Worm (Caenorhabditis elegans): ENCODE data around the gene srj-50.

The srj-50 gene

DNA sequence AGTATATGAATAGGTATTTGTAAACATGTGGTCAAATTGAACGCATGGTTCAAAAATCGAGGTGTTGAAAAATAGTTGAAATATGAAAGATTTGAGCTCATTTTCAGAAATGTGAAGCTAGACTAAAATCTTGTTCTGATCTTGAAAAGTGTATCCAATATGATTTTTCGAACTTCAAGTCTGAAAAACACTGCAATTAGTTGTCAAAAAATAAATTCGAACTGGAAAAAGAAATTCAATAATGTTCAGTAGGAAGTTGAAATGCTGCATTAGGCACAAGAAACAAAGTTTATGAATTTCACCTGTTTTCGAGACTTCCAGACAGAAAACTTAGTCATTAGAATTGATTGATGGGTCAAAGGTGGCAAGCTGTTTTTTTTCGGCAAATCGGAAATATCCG is 28.7 kb downstream of the srj-50 start, which contains the start of gene srh-270:
Gene srh-270, minus strand, starts transcription at position 101 of the 400 bp plus-strand sequence.
- TF ChIP-seq scrt-1 (GFP tag; IDR thresholded peaks at IDR 0.05) (no peak), B0310.2 (tag; optimal IDR thresholded peaks at IDR 0.05) (no peak), tbx-11 (GFP tag; IDR thresholded peaks at IDR 0.05) (no peak), ama-1 (optimal IDR thresholded peaks at IDR 0.05) (no peak), sea-1 (GFP tag; conservative IDR thresholded peaks at IDR 0.05) (no peak), aly-1 (tag; optimal IDR thresholded peaks at IDR 0.05) (no peak), F13C5.2 (tag; optimal IDR thresholded peaks at IDR 0.05) (no peak), ets-7 (tag; optimal IDR thresholded peaks at IDR 0.05) (no peak)

DNA sequence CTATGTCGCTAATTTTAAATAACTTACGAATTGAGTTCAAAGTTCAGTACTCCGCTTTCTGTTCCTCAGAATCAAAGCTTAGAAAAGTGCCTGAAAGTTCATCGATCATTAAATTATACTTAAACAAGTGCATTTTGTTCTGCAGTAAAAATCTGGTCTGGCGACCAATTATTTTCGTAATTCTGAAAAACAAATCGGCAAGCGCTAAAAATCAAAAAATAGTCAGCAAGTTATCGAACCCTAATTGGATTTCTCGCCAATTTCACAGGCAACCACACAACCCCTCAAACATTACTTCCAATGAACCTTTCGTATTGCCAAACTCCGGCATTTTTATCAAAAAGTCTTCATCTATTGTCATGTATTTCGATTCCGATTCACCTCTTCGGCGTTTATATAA is 30.3 kb downstream of the srj-50 start, which contains the start of gene srh-272:
Gene srh-272, plus strand, starts transcription at position 301 of the 400 bp plus-strand sequence.
- no peak for TF ChIP-seq F13C5.2 (tag; optimal IDR thresholded peaks at IDR 0.05)

ce11 chrV:2864899-2865298 is 32.1 kb downstream of the srj-50 start, which contains the start of gene srh-240:
srh-240 (plus strand) TSS chrV:2865199.
- TF ChIP-seq hnd-1 (tag; optimal IDR thresholded peaks at IDR 0.05) (no peak), flt-1 (GFP tag; IDR thresholded peaks at IDR 0.05) (no peak), pes-1 (GFP tag; IDR thresholded peaks at IDR 0.05) (no peak), tra-4 (tag; optimal IDR thresholded peaks at IDR 0.05) (no peak), B0310.2 (tag; optimal IDR thresholded peaks at IDR 0.05) (no peak), ceh-36 (tag; optimal IDR thresholded peaks at IDR 0.05) (no peak)

DNA sequence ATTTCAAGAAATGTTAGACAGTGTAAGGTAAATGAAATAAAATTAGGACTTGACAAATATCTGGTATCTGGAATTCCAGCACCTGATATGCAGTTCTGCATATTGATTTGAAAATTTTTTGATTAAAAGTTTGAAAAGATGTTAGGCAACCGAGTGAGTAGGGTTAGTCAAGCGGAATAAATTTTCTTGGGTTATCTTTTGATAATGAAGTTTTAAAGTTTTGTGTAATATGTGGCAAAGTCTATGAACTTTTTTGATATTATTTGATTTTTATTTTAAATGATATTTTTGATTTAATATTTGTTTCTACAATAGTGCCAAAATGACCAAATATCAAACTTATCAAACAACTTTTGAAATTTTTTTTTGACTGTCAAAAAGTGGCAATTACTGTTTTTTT is 36.7 kb downstream of the srj-50 start, which contains the start of gene srh-241:
Gene srh-241, minus strand, starts transcription at position 101 of the 400 bp plus-strand sequence.
- no peak for TF ChIP-seq tbx-37 (GFP tag; conservative IDR thresholded peaks at IDR 0.05)
- no peak for TF ChIP-seq pes-1 (GFP tag; IDR thresholded peaks at IDR 0.05)
- no peak for TF ChIP-seq scrt-1 (GFP tag; IDR thresholded peaks at IDR 0.05)
- no peak for TF ChIP-seq ceh-36 (tag; optimal IDR thresholded peaks at IDR 0.05)
- no peak for TF ChIP-seq aly-1 (tag; optimal IDR thresholded peaks at IDR 0.05)
- no peak for TF ChIP-seq ama-1 (optimal IDR thresholded peaks at IDR 0.05)
- TF ChIP-seq ets-7 (tag; optimal IDR thresholded peaks at IDR 0.05) = no peak
- TF ChIP-seq hmbx-1 (tag; optimal IDR thresholded peaks at IDR 0.05) = no peak
- TF ChIP-seq flt-1 (GFP tag; IDR thresholded peaks at IDR 0.05) = no peak
- TF ChIP-seq B0310.2 (tag; optimal IDR thresholded peaks at IDR 0.05) = no peak
- no peak for TF ChIP-seq hmg-4 (GFP tag; optimal IDR thresholded peaks at IDR 0.05)
- TF ChIP-seq hnd-1 (tag; optimal IDR thresholded peaks at IDR 0.05) = no peak
- TF ChIP-seq tbx-11 (GFP tag; IDR thresholded peaks at IDR 0.05) = no peak
- no peak for TF ChIP-seq tra-4 (tag; optimal IDR thresholded peaks at IDR 0.05)
- TF ChIP-seq F13C5.2 (tag; optimal IDR thresholded peaks at IDR 0.05) = no peak
- no peak for TF ChIP-seq ceh-13 (GFP tag; optimal IDR thresholded peaks at IDR 0.05)
- TF ChIP-seq sea-1 (GFP tag; conservative IDR thresholded peaks at IDR 0.05) = no peak

DNA sequence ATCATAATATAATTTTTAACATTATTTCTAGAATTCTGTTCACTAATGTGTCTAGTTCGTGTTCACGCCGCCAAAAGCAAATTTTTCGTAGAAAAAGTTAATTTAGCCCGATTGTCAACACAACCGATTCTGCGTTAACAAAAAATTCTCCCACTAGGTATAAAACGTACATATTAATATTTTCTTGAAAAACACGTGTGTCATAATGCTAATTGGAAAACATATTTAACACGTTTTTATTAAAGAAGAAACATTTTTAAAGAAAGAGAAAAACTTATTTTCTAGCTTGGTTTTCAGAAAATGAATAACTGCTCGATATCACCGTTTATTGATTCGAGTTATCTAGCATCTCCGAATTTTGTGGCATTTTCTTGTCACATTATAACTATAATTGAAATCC is 37.4 kb downstream of the srj-50 start, which contains the start of gene srh-243:
Gene srh-243, plus strand, starts transcription at position 301 of the 400 bp plus-strand sequence.
- no peak for TF ChIP-seq hnd-1 (tag; optimal IDR thresholded peaks at IDR 0.05)
- TF ChIP-seq B0310.2 (tag; optimal IDR thresholded peaks at IDR 0.05) = no peak

ce11 chrV:2871754-2872504 is 39.2 kb downstream of the srj-50 start:
- TF ChIP-seq B0310.2 (tag; optimal IDR thresholded peaks at IDR 0.05) (no peak), sea-1 (GFP tag; conservative IDR thresholded peaks at IDR 0.05) (no peak), F13C5.2 (tag; optimal IDR thresholded peaks at IDR 0.05) (no peak), hmg-4 (GFP tag; optimal IDR thresholded peaks at IDR 0.05) (no peak), ets-7 (tag; optimal IDR thresholded peaks at IDR 0.05) (no peak), ceh-13 (GFP tag; optimal IDR thresholded peaks at IDR 0.05) (no peak), tbx-37 (GFP tag; conservative IDR thresholded peaks at IDR 0.05) (no peak)

ce11 chrV:2872947-2873346 is 40.2 kb downstream of the srj-50 start:
- no peak for TF ChIP-seq scrt-1 (GFP tag; IDR thresholded peaks at IDR 0.05)
- TF ChIP-seq ceh-13 (GFP tag; optimal IDR thresholded peaks at IDR 0.05) = no peak
- no peak for TF ChIP-seq tra-4 (tag; optimal IDR thresholded peaks at IDR 0.05)
- TF ChIP-seq tbx-11 (GFP tag; IDR thresholded peaks at IDR 0.05) = no peak
- TF ChIP-seq F13C5.2 (tag; optimal IDR thresholded peaks at IDR 0.05) = no peak
- no peak for TF ChIP-seq aly-1 (tag; optimal IDR thresholded peaks at IDR 0.05)
- no peak for TF ChIP-seq flt-1 (GFP tag; IDR thresholded peaks at IDR 0.05)
- no peak for TF ChIP-seq B0310.2 (tag; optimal IDR thresholded peaks at IDR 0.05)
- no peak for TF ChIP-seq ets-7 (tag; optimal IDR thresholded peaks at IDR 0.05)
- TF ChIP-seq hnd-1 (tag; optimal IDR thresholded peaks at IDR 0.05) = no peak
- no peak for TF ChIP-seq ceh-36 (tag; optimal IDR thresholded peaks at IDR 0.05)
- TF ChIP-seq hmg-4 (GFP tag; optimal IDR thresholded peaks at IDR 0.05) = no peak
- no peak for TF ChIP-seq sea-1 (GFP tag; conservative IDR thresholded peaks at IDR 0.05)
- TF ChIP-seq ama-1 (optimal IDR thresholded peaks at IDR 0.05) = no peak
- no peak for TF ChIP-seq tbx-37 (GFP tag; conservative IDR thresholded peaks at IDR 0.05)
- no peak for TF ChIP-seq hmbx-1 (tag; optimal IDR thresholded peaks at IDR 0.05)
- TF ChIP-seq pes-1 (GFP tag; IDR thresholded peaks at IDR 0.05) = no peak

ce11 chrV:2875422-2875821 is 42.7 kb downstream of the srj-50 start, which contains the start of gene folt-2:
folt-2 (minus strand) TSS chrV:2875600.
- TF ChIP-seq ama-1 (optimal IDR thresholded peaks at IDR 0.05) (no peak), tbx-11 (GFP tag; IDR thresholded peaks at IDR 0.05) (0 out of 2 replicates have a peak, but pooled peaks have one; percentile 16)

Measured in whole organism, early embryonic.